Fruit fly (Drosophila melanogaster): ENCODE results near the gene p38c.

Gene p38c

DNA sequence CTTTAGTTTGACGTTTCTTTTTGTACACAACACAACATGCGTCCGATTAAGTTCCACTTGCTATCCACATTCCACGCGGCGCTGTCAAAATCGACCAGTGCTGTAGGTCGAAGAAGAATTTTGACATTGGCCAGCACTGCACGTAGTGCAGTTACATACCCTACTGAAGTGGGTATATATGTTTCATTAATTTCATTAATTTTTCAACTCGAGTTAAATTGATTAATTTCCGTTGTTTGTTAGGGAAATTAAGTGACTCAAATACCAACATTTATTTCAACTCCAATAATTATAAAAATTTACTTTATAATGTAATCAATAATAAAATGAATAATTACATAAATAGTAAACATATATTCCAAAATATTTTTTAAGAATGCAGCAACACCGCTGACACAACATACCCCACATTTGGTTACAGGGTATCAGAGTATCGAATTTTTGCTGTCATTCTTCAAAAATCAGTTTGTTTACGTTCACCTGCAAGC lies 41.1 kb downstream of the p38c start, which contains the start of the genes eIF4EHP and CG18428:
Gene eIF4EHP (minus strand): TSS at position 59 of the 488 bp plus-strand sequence.
Gene CG18428 (plus strand): TSS at position 435 of the 488 bp plus-strand sequence.
- TF ChIP-seq CG6654 (GFP tag; optimal IDR thresholded peaks at IDR 0.05) = peak; percentile 93
- TF ChIP-seq CG14860 (GFP tag; IDR thresholded peaks at IDR 0.05; ENCODE audit: partially characterized antibody) = no peak
- peak; percentile 96 for TF ChIP-seq nau (GFP tag; optimal IDR thresholded peaks at IDR 0.05)
- peak; percentile 91 for TF ChIP-seq Optix (GFP tag; IDR thresholded peaks at IDR 0.05)
- peak; percentile 83 for TF ChIP-seq maf-S (GFP tag; optimal IDR thresholded peaks at IDR 0.05)
- peak; percentile 81 for TF ChIP-seq pros (GFP tag; optimal IDR thresholded peaks at IDR 0.05)
- peak; percentile 100 for TF ChIP-seq PHDP (tag; optimal IDR thresholded peaks at IDR 0.05)
- TF ChIP-seq CG3065 (GFP tag; optimal IDR thresholded peaks at IDR 0.05) = peak; percentile 98
- TF ChIP-seq Lhr (GFP tag; optimal IDR thresholded peaks at IDR 0.05) = peak; percentile 95
- no peak for TF ChIP-seq h (optimal IDR thresholded peaks at IDR 0.05)
- peak; percentile 99 for TF ChIP-seq gsb-n (tag; optimal IDR thresholded peaks at IDR 0.05)
- TF ChIP-seq CG8765 (GFP tag; IDR thresholded peaks at IDR 0.05) = 0 out of 2 replicates have a peak, but pooled peaks have one; percentile 98
- TF ChIP-seq Six4 (GFP tag; optimal IDR thresholded peaks at IDR 0.05) = peak; percentile 98
- TF ChIP-seq schlank (tag; optimal IDR thresholded peaks at IDR 0.05) = peak; percentile 97
- peak; percentile 96 for TF ChIP-seq ewg (GFP tag; optimal IDR thresholded peaks at IDR 0.05)
- TF ChIP-seq lab (GFP tag; optimal IDR thresholded peaks at IDR 0.05) = peak; percentile 100
- TF ChIP-seq CG10267 (tag; optimal IDR thresholded peaks at IDR 0.05) = peak; percentile 100
- peak; percentile 98 for TF ChIP-seq cwo (GFP tag; optimal IDR thresholded peaks at IDR 0.05)
- peak; percentile 90 to 99 for TF ChIP-seq dpn (GFP tag; optimal IDR thresholded peaks at IDR 0.05)
- TF ChIP-seq CG9876 (GFP tag; optimal IDR thresholded peaks at IDR 0.05) = peak; percentile 73
- TF ChIP-seq CG1832 (GFP tag; optimal IDR thresholded peaks at IDR 0.05) = no peak
- no peak for TF ChIP-seq seq (GFP tag; IDR thresholded peaks at IDR 0.05)
- TF ChIP-seq MBD-R2 (GFP tag; IDR thresholded peaks at IDR 0.05) = no peak; the same call in 1 of the 2 replicates
- no peak for TF ChIP-seq Lpt (GFP tag; optimal IDR thresholded peaks at IDR 0.05)
- no peak; the same call in 1 of the 2 replicates for TF ChIP-seq H2.0 (GFP tag; IDR thresholded peaks at IDR 0.05)
- peak; percentile 99 for TF ChIP-seq Xbp1 (GFP tag; optimal IDR thresholded peaks at IDR 0.05)
- no peak; the same call in 1 of the 2 replicates for TF ChIP-seq aop (GFP tag; IDR thresholded peaks at IDR 0.05)
- peak; percentile 94 for TF ChIP-seq CG8281 (tag; optimal IDR thresholded peaks at IDR 0.05)
- TF ChIP-seq CG4424 (GFP tag; optimal IDR thresholded peaks at IDR 0.05) = peak; percentile 98
- peak; percentile 98 for TF ChIP-seq run (tag; optimal IDR thresholded peaks at IDR 0.05)
- no peak for TF ChIP-seq Gsc (GFP tag; IDR thresholded peaks at IDR 0.05)
- TF ChIP-seq CG14050 (GFP tag; IDR thresholded peaks at IDR 0.05) = no peak
- no peak for TF ChIP-seq CG13287 (GFP tag; IDR thresholded peaks at IDR 0.05; ENCODE audit: partially characterized antibody)
- TF ChIP-seq CG13894 (tag; optimal IDR thresholded peaks at IDR 0.05) = peak; percentile 99
- TF ChIP-seq crol (GFP tag; IDR thresholded peaks at IDR 0.05) = no peak
- no peak for TF ChIP-seq CG32772 (GFP tag; IDR thresholded peaks at IDR 0.05)
- TF ChIP-seq CG4328 (GFP tag; optimal IDR thresholded peaks at IDR 0.05) = peak; percentile 99
- peak; percentile 99 for TF ChIP-seq CG6813 (GFP tag; optimal IDR thresholded peaks at IDR 0.05)
- TF ChIP-seq ap (GFP tag; IDR thresholded peaks at IDR 0.05) = no peak; the same call in 1 of the 2 replicates
- peak; percentile 4 for TF ChIP-seq p53 (GFP tag; optimal IDR thresholded peaks at IDR 0.05)
- TF ChIP-seq fd64A (GFP tag; optimal IDR thresholded peaks at IDR 0.05) = peak; percentile 90
- TF ChIP-seq wor (GFP tag; IDR thresholded peaks at IDR 0.05) = no peak
- TF ChIP-seq Fer2 (tag; optimal IDR thresholded peaks at IDR 0.05) = peak; percentile 100
- peak; percentile 70 for TF ChIP-seq Myb (GFP tag; optimal IDR thresholded peaks at IDR 0.05)
- peak in 1 of 3 experiments; percentile 100 for TF ChIP-seq lola (GFP tag; optimal IDR thresholded peaks at IDR 0.05)
- TF ChIP-seq bbx (GFP tag; IDR thresholded peaks at IDR 0.05; ENCODE audit: partially characterized antibody) = no peak
- TF ChIP-seq ken (GFP tag; IDR thresholded peaks at IDR 0.05) = 0 out of 3 replicates have a peak, but pooled peaks have one; percentile 97
- peak; percentile 100 for TF ChIP-seq CG2678 (tag; optimal IDR thresholded peaks at IDR 0.05)
- no peak for TF ChIP-seq Tbp (GFP tag; optimal IDR thresholded peaks at IDR 0.05)
- peak; percentile 93 for TF ChIP-seq tup (GFP tag; optimal IDR thresholded peaks at IDR 0.05)

Measured in whole organism, embryonic.